Fruit fly (Drosophila melanogaster) whole organism: Measurements from ENCODE around the gene Set8.

Experiments used
- CG8478 ChIP-seq: fragments of >200 bp; optimal IDR thresholded peaks from 2 replicates; lab custom pipeline; 2018; ENCODE audit warnings: inconsistent platforms
- Dll ChIP-seq: fragments of >200 bp; optimal IDR thresholded peaks from 2 replicates; lab custom pipeline; 2017
- pan ChIP-seq: fragments of >200 bp; optimal IDR thresholded peaks from 2 replicates; lab custom pipeline; 2017

DNA sequence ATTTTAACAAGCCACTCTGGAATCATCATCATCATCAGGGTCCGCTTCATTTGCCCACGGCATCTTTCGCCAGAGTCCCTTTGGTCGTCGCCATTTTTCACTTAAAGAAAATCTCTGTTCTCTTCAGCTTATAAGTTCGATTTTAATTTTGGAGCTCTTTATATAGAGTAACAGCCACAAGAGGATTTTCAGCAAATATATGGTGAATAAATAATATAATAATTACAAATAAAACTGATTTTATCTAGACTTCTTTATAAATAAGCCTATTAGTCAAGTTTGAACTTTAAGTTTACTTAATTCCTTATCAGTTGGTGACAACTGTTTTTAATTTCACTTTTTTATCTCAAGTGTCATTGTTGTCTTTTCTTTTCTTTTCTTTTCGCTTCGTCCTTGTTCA, 32.6 kb downstream of the Set8 start:
- TF ChIP-seq Dll (lab: Kevin White, UChicago) (no peak), pan (lab: Kevin White, UChicago) (no peak), CG8478 (lab: Kevin White, UChicago) (no peak)
